Worm (Caenorhabditis elegans): ENCODE measurements around the gene Y82E9BR.3.

DNA sequence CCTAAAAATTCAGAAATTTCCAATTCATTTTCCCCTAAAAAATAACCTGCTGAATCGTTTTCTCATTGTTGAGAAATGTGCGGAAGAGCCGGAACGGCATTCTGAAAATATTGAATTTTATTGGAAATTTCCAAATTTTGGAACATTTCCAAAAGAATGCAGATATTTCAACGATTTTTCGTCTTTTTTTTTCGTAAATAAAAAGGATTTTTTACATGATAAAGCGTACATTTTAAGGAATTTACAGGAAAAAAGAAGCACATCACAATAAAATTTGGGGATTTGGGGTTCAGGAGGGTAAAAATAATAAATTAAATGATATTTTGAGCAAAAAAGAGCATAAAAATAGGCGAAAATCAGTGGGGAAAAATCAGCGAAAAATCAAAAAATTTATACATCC, 9.9 kb upstream of the Y82E9BR.3 start, which contains the start of gene Y82E9BR.22:
- no peak for TF ChIP-seq hmg-4 (GFP tag; optimal IDR thresholded peaks at IDR 0.05)
- TF ChIP-seq hnd-1 (tag; optimal IDR thresholded peaks at IDR 0.05), result no peak
- no peak for TF ChIP-seq B0310.2 (tag; optimal IDR thresholded peaks at IDR 0.05)
- no peak for TF ChIP-seq sea-1 (GFP tag; conservative IDR thresholded peaks at IDR 0.05)
- TF ChIP-seq ama-1 (optimal IDR thresholded peaks at IDR 0.05), result no peak

All from whole organism, early embryonic.